Fruit fly (Drosophila melanogaster) whole organism, embryonic: ENCODE data around the gene nod.

Source experiments
- Asciz ChIP-seq: fragments of 200-800 bp; sonication (Bioruptor generic); optimal IDR thresholded peaks from 2 replicates; lab custom pipeline; 2017; ENCODE audit warnings: missing biosample characterization, mild to moderate bottlenecking, missing genetic modification characterization, missing genetic modification reagents
- C15 ChIP-seq: fragments of 200-800 bp; sonication (Bioruptor generic); IDR thresholded peaks from 3 replicates; pipeline ENCODE4 v1.3.6; 2022; ENCODE audit warnings: missing biosample characterization, missing genetic modification characterization
- CG10147 ChIP-seq: fragments of 200-800 bp; sonication (Bioruptor generic); optimal IDR thresholded peaks from 2 replicates; lab custom pipeline; 2019; ENCODE audit warnings: missing biosample characterization, mild to moderate bottlenecking, missing genetic modification characterization, moderate library complexity
- CG1024 ChIP-seq: fragments of 200-800 bp; sonication (Bioruptor generic); IDR thresholded peaks from 2 replicates; pipeline ENCODE4 v1.3.6; 2022; ENCODE audit warnings: missing biosample characterization, missing genetic modification characterization
- CG10431 ChIP-seq: fragments of 200-800 bp; sonication (Bioruptor generic); optimal IDR thresholded peaks from 3 replicates; lab custom pipeline; 2018; ENCODE audit warnings: missing biosample characterization, mild to moderate bottlenecking, missing genetic modification characterization
- CG10654 ChIP-seq: fragments of 200-800 bp; sonication (Bioruptor generic); optimal IDR thresholded peaks from 2 replicates; lab custom pipeline; 2016; ENCODE audit warnings: missing biosample characterization, missing genetic modification characterization
- CG11085 ChIP-seq: fragments of 200-800 bp; sonication (Bioruptor generic); IDR thresholded peaks from 2 replicates; pipeline ENCODE4 v1.3.6; 2022; ENCODE audit warnings: missing biosample characterization, missing genetic modification characterization
- CG13287 ChIP-seq: fragments of 200-800 bp; sonication (Bioruptor generic); IDR thresholded peaks from 2 replicates; pipeline ENCODE4 v1.3.6; 2022; ENCODE audit warnings: missing biosample characterization, missing genetic modification characterization; ENCODE audit not compliant: partially characterized antibody
- CG17359 ChIP-seq: fragments of 200-800 bp; sonication (Bioruptor generic); optimal IDR thresholded peaks from 3 replicates; lab custom pipeline; 2018; ENCODE audit warnings: missing biosample characterization, mild to moderate bottlenecking, missing genetic modification characterization, moderate library complexity
- CG17829 ChIP-seq: fragments of 200-800 bp; optimal IDR thresholded peaks from 2 replicates; lab custom pipeline; 2019; ENCODE audit warnings: missing biosample characterization, mild to moderate bottlenecking, missing genetic modification characterization, moderate library complexity
- CG1792 ChIP-seq: fragments of 200-800 bp; sonication (Bioruptor generic); optimal IDR thresholded peaks from 2 replicates; lab custom pipeline; 2016; ENCODE audit warnings: missing biosample characterization, missing genetic modification characterization
- CG2889 ChIP-seq: fragments of 200-800 bp; sonication (Bioruptor generic); IDR thresholded peaks from 3 replicates; pipeline ENCODE4 v1.3.6; 2022; ENCODE audit warnings: missing biosample characterization, missing genetic modification characterization
- CG3281 ChIP-seq: fragments of 200-800 bp; sonication (Bioruptor generic); optimal IDR thresholded peaks from 3 replicates; lab custom pipeline; 2017; ENCODE audit warnings: missing biosample characterization, mild to moderate bottlenecking, missing genetic modification characterization
- CG33557 ChIP-seq: fragments of 200-800 bp; sonication (Bioruptor generic); optimal IDR thresholded peaks from 2 replicates; lab custom pipeline; 2019; ENCODE audit warnings: missing biosample characterization, mild to moderate bottlenecking, missing genetic modification characterization, moderate library complexity
- CG4820 ChIP-seq: fragments of 200-800 bp; sonication (Bioruptor generic); optimal IDR thresholded peaks from 3 replicates; lab custom pipeline; 2016; ENCODE audit warnings: missing biosample characterization, missing genetic modification characterization
- CG6654 ChIP-seq: fragments of 200-800 bp; sonication (Bioruptor generic); optimal IDR thresholded peaks from 2 replicates; lab custom pipeline; 2017; ENCODE audit warnings: missing biosample characterization, mild to moderate bottlenecking, missing genetic modification characterization
- CG6813 ChIP-seq: fragments of 200-800 bp; sonication (Bioruptor generic); optimal IDR thresholded peaks from 2 replicates; lab custom pipeline; 2017; ENCODE audit warnings: missing biosample characterization, missing genetic modification characterization, mild to moderate bottlenecking, moderate library complexity, missing genetic modification reagents
- CG9727 ChIP-seq: fragments of 200-800 bp; sonication (Bioruptor generic); optimal IDR thresholded peaks from 3 replicates; lab custom pipeline; 2017; ENCODE audit warnings: missing biosample characterization, mild to moderate bottlenecking, missing genetic modification characterization
- CG9797 ChIP-seq: fragments of 200-800 bp; sonication (Bioruptor generic); optimal IDR thresholded peaks from 3 replicates; lab custom pipeline; 2018; ENCODE audit warnings: missing biosample characterization, mild to moderate bottlenecking, missing genetic modification characterization
- Camta ChIP-seq: fragments of 200-800 bp; sonication (Bioruptor generic); optimal IDR thresholded peaks from 2 replicates; lab custom pipeline; 2016; ENCODE audit warnings: missing biosample characterization, missing genetic modification characterization
- CkIIα-i1 ChIP-seq: fragments of 200-800 bp; sonication (Bioruptor generic); IDR thresholded peaks from 2 replicates; pipeline ENCODE4 v1.3.6; 2022; ENCODE audit warnings: missing biosample characterization, missing genetic modification characterization
- D19B ChIP-seq: fragments of 200-800 bp; sonication (Bioruptor generic); optimal IDR thresholded peaks from 2 replicates; lab custom pipeline; 2017; ENCODE audit warnings: missing biosample characterization, mild to moderate bottlenecking, missing genetic modification characterization
- Dip3 ChIP-seq: fragments of 200-800 bp; sonication (Bioruptor generic); optimal IDR thresholded peaks from 3 replicates; lab custom pipeline; 2016; ENCODE audit warnings: missing biosample characterization, missing genetic modification characterization
- Fer1 ChIP-seq: fragments of 200-800 bp; sonication (Bioruptor generic); optimal IDR thresholded peaks from 2 replicates; lab custom pipeline; 2017; ENCODE audit warnings: missing biosample characterization, mild to moderate bottlenecking, missing genetic modification characterization
- HmgD ChIP-seq: fragments of 200-800 bp; sonication (Bioruptor generic); optimal IDR thresholded peaks from 3 replicates; lab custom pipeline; 2016; ENCODE audit warnings: missing biosample characterization, missing genetic modification characterization
- Hsf ChIP-seq: fragments of 200-800 bp; sonication (Bioruptor generic); optimal IDR thresholded peaks from 3 replicates; lab custom pipeline; 2016; ENCODE audit warnings: missing biosample characterization, missing genetic modification characterization
- Kr ChIP-seq: fragments of 200-800 bp; sonication (Bioruptor generic); optimal IDR thresholded peaks from 2 replicates; lab custom pipeline; 2017; ENCODE audit warnings: missing biosample characterization, mild to moderate bottlenecking, missing genetic modification characterization
- Lim3 ChIP-seq: fragments of 200-800 bp; sonication (Bioruptor generic); IDR thresholded peaks from 2 replicates; pipeline ENCODE4 v1.3.6; 2022; ENCODE audit warnings: missing biosample characterization, missing genetic modification characterization
- Max ChIP-seq: fragments of 200-800 bp; sonication (Bioruptor generic); optimal IDR thresholded peaks from 2 replicates; lab custom pipeline; 2016; ENCODE audit warnings: missing biosample characterization, mild to moderate bottlenecking, missing genetic modification characterization
- Taf1 ChIP-seq: fragments of 200-800 bp; sonication (Bioruptor generic); IDR thresholded peaks from 2 replicates; pipeline ENCODE4 v1.3.6; 2022; ENCODE audit warnings: missing biosample characterization, missing genetic modification characterization
- al ChIP-seq: fragments of 200-800 bp; sonication (Bioruptor generic); IDR thresholded peaks from 2 replicates; pipeline ENCODE4 v1.3.6; 2022; ENCODE audit warnings: missing biosample characterization, missing genetic modification characterization
- aop ChIP-seq: fragments of 200-800 bp; sonication (Bioruptor generic); IDR thresholded peaks from 2 replicates; pipeline ENCODE4 v1.3.6; 2022; ENCODE audit warnings: missing biosample characterization, missing genetic modification characterization
- dmrt11E ChIP-seq: fragments of 200-800 bp; sonication (Bioruptor generic); optimal IDR thresholded peaks from 3 replicates; lab custom pipeline; 2018; ENCODE audit warnings: missing biosample characterization, mild to moderate bottlenecking, missing genetic modification characterization, moderate library complexity
- dmrt99B ChIP-seq: fragments of 200-800 bp; sonication (Bioruptor generic); optimal IDR thresholded peaks from 2 replicates; lab custom pipeline; 2018; ENCODE audit warnings: missing biosample characterization, mild to moderate bottlenecking, missing genetic modification characterization, moderate library complexity
- eve ChIP-seq, 2 experiments: fragments of >200 bp; optimal IDR thresholded peaks; 2 replicates each; lab custom pipeline; 2017; ENCODE audit warnings: missing biosample characterization in 2 of 2, missing genetic modification characterization in 2 of 2
- ewg ChIP-seq: fragments of 200-800 bp; sonication (Bioruptor generic); optimal IDR thresholded peaks from 3 replicates; lab custom pipeline; 2017; ENCODE audit warnings: mild to moderate bottlenecking, missing biosample characterization, missing genetic modification reagents, missing genetic modification characterization
- eyg ChIP-seq: fragments of 200-800 bp; sonication (Bioruptor generic); optimal IDR thresholded peaks from 3 replicates; lab custom pipeline; 2016; ENCODE audit warnings: missing biosample characterization, missing genetic modification characterization
- fd102C ChIP-seq: fragments of 200-800 bp; sonication (Bioruptor generic); optimal IDR thresholded peaks from 2 replicates; lab custom pipeline; 2018; ENCODE audit warnings: missing biosample characterization, mild to moderate bottlenecking, missing genetic modification characterization, moderate library complexity
- fu2 ChIP-seq: fragments of 200-800 bp; sonication (Bioruptor generic); optimal IDR thresholded peaks from 2 replicates; lab custom pipeline; 2016; ENCODE audit warnings: missing biosample characterization, missing genetic modification characterization
- gem ChIP-seq: fragments of 200-800 bp; sonication (Bioruptor generic); optimal IDR thresholded peaks from 2 replicates; lab custom pipeline; 2019; ENCODE audit warnings: missing biosample characterization, mild to moderate bottlenecking, missing genetic modification characterization, moderate library complexity
- h ChIP-seq: fragments of >200 bp; optimal IDR thresholded peaks from 2 replicates; lab custom pipeline; 2017
- ham ChIP-seq: fragments of 200-800 bp; sonication (Bioruptor generic); IDR thresholded peaks from 2 replicates; pipeline ENCODE4 v1.3.6; 2022; ENCODE audit warnings: missing biosample characterization, missing genetic modification characterization
- hb ChIP-seq: fragments of 200-800 bp; sonication (Bioruptor generic); IDR thresholded peaks from 3 replicates; pipeline ENCODE4 v1.3.6; 2022; ENCODE audit warnings: missing biosample characterization, missing genetic modification characterization; ENCODE audit not compliant: partially characterized antibody
- lmd ChIP-seq: fragments of 200-800 bp; sonication (Bioruptor generic); IDR thresholded peaks from 2 replicates; pipeline ENCODE4 v1.3.6; 2022; ENCODE audit warnings: missing biosample characterization, missing genetic modification characterization
- mld ChIP-seq: fragments of 200-800 bp; sonication (Bioruptor generic); IDR thresholded peaks from 3 replicates; pipeline ENCODE4 v1.3.6; 2022; ENCODE audit warnings: missing biosample characterization, missing genetic modification characterization; ENCODE audit not compliant: partially characterized antibody
- pfk ChIP-seq: fragments of 200-800 bp; sonication (Bioruptor generic); optimal IDR thresholded peaks from 2 replicates; lab custom pipeline; 2018; ENCODE audit warnings: missing biosample characterization, mild to moderate bottlenecking, missing genetic modification characterization, moderate library complexity
- psq ChIP-seq: fragments of 200-800 bp; sonication (Bioruptor generic); optimal IDR thresholded peaks from 2 replicates; lab custom pipeline; 2017; ENCODE audit warnings: missing biosample characterization, missing genetic modification characterization
- rib ChIP-seq: fragments of 200-800 bp; sonication (Bioruptor generic); IDR thresholded peaks from 2 replicates; pipeline ENCODE4 v1.3.6; 2022; ENCODE audit warnings: missing biosample characterization, missing genetic modification characterization
- tin ChIP-seq: fragments of 200-800 bp; sonication (Bioruptor generic); optimal IDR thresholded peaks from 3 replicates; lab custom pipeline; 2016; ENCODE audit warnings: missing biosample characterization, missing genetic modification characterization
- trem ChIP-seq: fragments of 200-800 bp; optimal IDR thresholded peaks from 3 replicates; lab custom pipeline; 2019; ENCODE audit warnings: missing biosample characterization, mild to moderate bottlenecking, missing genetic modification characterization, moderate library complexity

nod gene

DNA sequence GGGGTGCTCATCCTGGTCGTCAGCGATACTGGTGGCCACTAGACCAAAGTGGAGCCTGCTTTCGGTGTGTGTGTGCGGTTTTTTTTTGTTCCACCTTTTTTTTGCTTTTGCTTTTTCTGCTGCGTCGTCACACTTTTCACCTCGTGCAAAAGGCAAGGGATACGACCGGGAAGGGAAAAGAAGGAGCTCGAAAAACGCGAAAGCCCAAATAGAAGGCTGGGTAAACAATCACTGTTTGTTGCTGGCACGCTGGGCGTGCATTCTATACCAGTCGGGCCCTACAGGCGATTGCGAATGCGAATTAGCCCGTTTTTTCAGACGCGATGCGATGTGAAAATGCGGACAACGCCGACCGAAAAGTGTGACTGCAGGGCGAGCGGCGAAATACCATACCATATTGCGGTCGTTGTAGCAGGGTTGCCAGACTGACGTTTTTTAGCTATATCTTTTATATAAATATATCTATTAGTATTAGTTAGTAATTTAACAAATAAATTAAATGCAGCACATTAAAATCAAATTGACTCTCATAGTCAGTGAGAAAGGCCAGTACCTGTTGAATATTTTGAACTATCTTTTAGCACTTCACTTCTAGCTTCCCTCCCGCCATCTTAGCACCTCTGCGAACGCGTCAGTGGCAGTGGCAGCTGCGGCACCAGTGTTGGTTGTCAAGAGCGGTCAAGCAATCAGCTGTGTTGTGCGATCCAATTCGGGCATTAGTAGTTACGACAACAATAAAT, 10.4 kb upstream of the nod start, which contains the start of the genes Polr2A and CG11699 (continued):
- TF ChIP-seq CG4820, result peak; percentile 3
- no peak for TF ChIP-seq eyg (GFP tag; lab: Kevin White, UChicago)
- no peak for TF ChIP-seq CkIIα-i1 (GFP tag; lab: Robert Waterston, UW)
- TF ChIP-seq CG1792 (GFP tag; lab: Kevin White, UChicago), result no peak
- peak; percentile 27; the same call in 1 of the 2 replicates for TF ChIP-seq al
- TF ChIP-seq CG13287 (GFP tag; lab: Robert Waterston, UW), result no peak
- TF ChIP-seq mld (GFP tag; lab: Robert Waterston, UW), result no peak
- peak; percentile 40 for TF ChIP-seq Dip3
- no peak for TF ChIP-seq ham (GFP tag; lab: Robert Waterston, UW)
- TF ChIP-seq CG9727, result peak; percentile 54
- no peak for TF ChIP-seq psq
- peak; percentile 63 for TF ChIP-seq trem
- TF ChIP-seq dmrt11E, result peak; percentile 50
- TF ChIP-seq Asciz, result no peak
- peak; percentile 60 for TF ChIP-seq CG17829 (tag; lab: Kevin White, UChicago)
- TF ChIP-seq CG9797 (GFP tag; lab: Kevin White, UChicago), result peak; percentile 87
- TF ChIP-seq aop, result no peak
- no peak; the same call in 1 of the 2 replicates for TF ChIP-seq Taf1 (GFP tag; lab: Robert Waterston, UW)
- no peak for TF ChIP-seq Lim3
- TF ChIP-seq CG10654 (GFP tag; lab: Kevin White, UChicago), result peak; percentile 14
- no peak for TF ChIP-seq dmrt99B (tag; lab: Kevin White, UChicago)
- TF ChIP-seq pfk (GFP tag; lab: Kevin White, UChicago), result no peak
- TF ChIP-seq CG10431 (GFP tag; lab: Kevin White, UChicago), result no peak
- TF ChIP-seq CG1024 (GFP tag; lab: Robert Waterston, UW), result no peak
- 0 out of 2 replicates have a peak, but pooled peaks have one; percentile 32 for TF ChIP-seq CG11085
- TF ChIP-seq C15 (GFP tag; lab: Robert Waterston, UW), result no peak
- peak; percentile 44 for TF ChIP-seq CG3281 (GFP tag; lab: Kevin White, UChicago)
- no peak for TF ChIP-seq gem (tag; lab: Kevin White, UChicago)
- no peak for TF ChIP-seq CG6654 (GFP tag; lab: Kevin White, UChicago)
- TF ChIP-seq rib (GFP tag; lab: Robert Waterston, UW), result no peak
- TF ChIP-seq D19B (GFP tag; lab: Kevin White, UChicago), result no peak
- no peak for TF ChIP-seq eve (GFP tag; optimal IDR thresholded peaks at IDR 0.05; lab: Kevin White, UChicago)
- no peak for TF ChIP-seq Camta
- no peak for TF ChIP-seq Hsf (GFP tag; lab: Kevin White, UChicago)
- peak; percentile 47 for TF ChIP-seq Max (GFP tag; lab: Kevin White, UChicago)
- TF ChIP-seq lmd (GFP tag; lab: Robert Waterston, UW), result peak; percentile 54; the same call in 1 of the 2 replicates
- no peak for TF ChIP-seq HmgD (GFP tag; lab: Kevin White, UChicago)
- peak; percentile 8 for TF ChIP-seq CG17359
- peak; percentile 19 for TF ChIP-seq tin (GFP tag; lab: Kevin White, UChicago)
- TF ChIP-seq ewg (GFP tag; lab: Kevin White, UChicago), result peak; percentile 21
- TF ChIP-seq CG2889 (GFP tag; lab: Robert Waterston, UW), result no peak
- no peak for TF ChIP-seq h (lab: Kevin White, UChicago)
- TF ChIP-seq CG10147, result peak; percentile 54
- TF ChIP-seq fu2 (GFP tag; lab: Kevin White, UChicago), result no peak
- TF ChIP-seq CG33557, result no peak
- no peak for TF ChIP-seq Kr
- peak; percentile 9 for TF ChIP-seq CG6813 (GFP tag; lab: Kevin White, UChicago)
- TF ChIP-seq Fer1 (GFP tag; lab: Kevin White, UChicago), result peak; percentile 47
- TF ChIP-seq hb (GFP tag; lab: Robert Waterston, UW), result no peak
- TF ChIP-seq fd102C (GFP tag; lab: Kevin White, UChicago), result no peak
